Worm (Caenorhabditis elegans): ENCODE data around the gene gro-1.

The gro-1 gene

ce11 chrIII:5228839-5229238 lies 36.1 kb upstream of the gro-1 start:
- TF ChIP-seq lin-39 (tag; optimal IDR thresholded peaks at IDR 0.05) (no peak), elt-3 (tag; optimal IDR thresholded peaks at IDR 0.05) (no peak), peb-1 (tag; optimal IDR thresholded peaks at IDR 0.05) (no peak), blmp-1 (tag; optimal IDR thresholded peaks at IDR 0.05; ENCODE audit: insufficient read depth) (no peak), nhr-6 (tag; optimal IDR thresholded peaks at IDR 0.05) (no peak), alr-1 (tag; optimal IDR thresholded peaks at IDR 0.05) (no peak), mab-5 (tag; optimal IDR thresholded peaks at IDR 0.05) (no peak), snpc-4 (tag; optimal IDR thresholded peaks at IDR 0.05) (no peak), sem-4 (tag; optimal IDR thresholded peaks at IDR 0.05) (no peak)

DNA sequence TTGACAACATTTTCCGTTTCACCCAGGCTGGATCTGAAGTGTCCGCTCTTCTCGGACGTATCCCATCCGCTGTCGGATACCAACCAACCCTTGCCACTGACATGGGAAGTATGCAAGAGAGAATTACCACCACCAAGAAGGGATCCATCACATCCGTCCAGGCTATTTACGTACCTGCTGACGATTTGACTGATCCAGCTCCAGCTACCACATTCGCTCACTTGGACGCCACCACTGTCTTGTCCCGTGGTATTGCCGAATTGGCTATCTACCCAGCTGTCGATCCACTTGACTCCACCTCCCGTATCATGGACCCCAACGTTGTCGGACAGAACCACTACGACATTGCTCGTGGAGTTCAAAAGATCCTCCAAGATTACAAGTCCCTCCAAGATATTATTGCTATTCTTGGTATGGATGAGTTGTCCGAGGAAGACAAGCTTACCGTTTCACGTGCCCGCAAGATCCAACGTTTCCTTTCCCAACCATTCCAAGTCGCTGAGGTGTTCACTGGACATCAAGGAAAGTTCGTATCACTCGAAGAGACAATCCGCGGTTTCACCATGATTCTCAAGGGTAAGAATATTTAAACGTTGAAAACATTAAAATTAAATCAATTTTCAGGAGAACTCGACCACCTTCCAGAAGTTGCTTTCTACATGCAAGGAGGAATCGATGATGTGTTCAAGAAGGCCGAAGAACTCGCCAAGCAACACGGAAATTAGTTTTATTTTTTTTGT lies 35.2 kb upstream of the gro-1 start:
- TF ChIP-seq mbf-1 (tag; optimal IDR thresholded peaks at IDR 0.05) (no peak), nhr-23 (tag; optimal IDR thresholded peaks at IDR 0.05) (peak; percentile 35)

DNA sequence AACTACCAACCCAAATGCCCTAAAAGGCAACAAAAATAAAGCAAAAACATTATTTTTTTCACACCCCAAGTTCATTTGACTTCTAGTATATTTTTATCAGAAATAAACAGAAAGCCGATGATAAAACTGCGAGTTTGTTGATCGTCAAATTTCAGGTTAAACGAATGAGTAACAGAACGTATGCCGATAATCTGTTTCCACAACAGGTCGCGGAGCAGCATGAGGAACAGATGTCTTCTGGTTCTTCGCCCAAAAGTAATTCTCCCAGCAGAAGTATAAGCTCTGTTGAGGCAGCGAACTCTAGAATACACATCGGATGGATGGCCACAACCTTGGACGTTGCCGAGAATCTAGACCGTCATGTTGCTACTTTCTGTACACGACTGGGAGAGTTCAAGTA lies 34.5 kb upstream of the gro-1 start, which contains the start of gene prmt-5:
Gene prmt-5 (plus strand): TSS at position 141 of the 400 bp plus-strand sequence.
- TF ChIP-seq sma-3 (GFP tag; optimal IDR thresholded peaks at IDR 0.05), result peak; percentile 45
- no peak for TF ChIP-seq unc-39 (tag; optimal IDR thresholded peaks at IDR 0.05)
- TF ChIP-seq nhr-11 (tag; optimal IDR thresholded peaks at IDR 0.05), result no peak
- peak; percentile 24 for TF ChIP-seq Y55F3AM.14 (GFP tag; optimal IDR thresholded peaks at IDR 0.05)
- peak; percentile 8 for TF ChIP-seq F13H6.1 (tag; optimal IDR thresholded peaks at IDR 0.05)
- peak; percentile 46 for TF ChIP-seq nhr-21 (tag; optimal IDR thresholded peaks at IDR 0.05)
- TF ChIP-seq nhr-129 (tag; optimal IDR thresholded peaks at IDR 0.05), result peak; percentile 41
- no peak for TF ChIP-seq fos-1 (tag; optimal IDR thresholded peaks at IDR 0.05)
- no peak for TF ChIP-seq aly-2 (tag; optimal IDR thresholded peaks at IDR 0.05)
- peak; percentile 53 for TF ChIP-seq ztf-4 (tag; optimal IDR thresholded peaks at IDR 0.05)
- peak; percentile 34 for TF ChIP-seq lin-13 (GFP tag; optimal IDR thresholded peaks at IDR 0.05)
- no peak for TF ChIP-seq peb-1 (tag; optimal IDR thresholded peaks at IDR 0.05)
- no peak for TF ChIP-seq lsy-2 (tag; optimal IDR thresholded peaks at IDR 0.05)
- peak; percentile 65 for TF ChIP-seq ama-1 (optimal IDR thresholded peaks at IDR 0.05)

DNA sequence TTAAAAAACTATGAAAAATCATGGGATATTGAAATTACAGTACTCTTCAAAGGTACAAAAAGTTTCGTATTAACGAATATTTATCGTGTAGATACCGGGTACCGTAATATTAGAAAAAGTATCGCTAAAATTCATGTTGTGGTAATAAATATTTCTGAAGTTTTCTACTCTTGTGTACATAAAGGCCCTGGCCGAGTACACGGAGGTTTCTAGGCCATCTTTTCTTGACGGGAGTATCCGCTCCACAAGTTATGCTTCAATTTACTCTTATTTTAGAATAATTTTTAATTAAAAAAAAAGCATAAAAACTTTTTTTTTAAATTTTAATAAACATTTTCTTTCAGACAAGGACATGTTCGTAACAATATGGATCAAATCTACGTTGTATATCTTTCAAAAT lies 31.8 kb upstream of the gro-1 start:
- TF ChIP-seq egl-27 (tag; optimal IDR thresholded peaks at IDR 0.05) (no peak), lin-39 (tag; optimal IDR thresholded peaks at IDR 0.05) (no peak), mbf-1 (tag; optimal IDR thresholded peaks at IDR 0.05) (no peak), ama-1 (optimal IDR thresholded peaks at IDR 0.05) (no peak), ztf-4 (tag; optimal IDR thresholded peaks at IDR 0.05) (no peak), skn-1 (tag; optimal IDR thresholded peaks at IDR 0.05) (no peak), sem-4 (tag; optimal IDR thresholded peaks at IDR 0.05) (no peak), nhr-11 (tag; optimal IDR thresholded peaks at IDR 0.05) (no peak), mab-5 (tag; optimal IDR thresholded peaks at IDR 0.05) (no peak), sma-9 (GFP tag; optimal IDR thresholded peaks at IDR 0.05) (no peak), sma-9 (tag; optimal IDR thresholded peaks at IDR 0.05) (no peak), ceh-82 (tag; optimal IDR thresholded peaks at IDR 0.05) (no peak), alr-1 (tag; optimal IDR thresholded peaks at IDR 0.05) (no peak), nhr-10 (tag; optimal IDR thresholded peaks at IDR 0.05) (no peak), ceh-16 (tag; optimal IDR thresholded peaks at IDR 0.05) (no peak), R02D3.7 (tag; optimal IDR thresholded peaks at IDR 0.05) (no peak), mdl-1 (tag; optimal IDR thresholded peaks at IDR 0.05) (no peak), unc-55 (GFP tag; optimal IDR thresholded peaks at IDR 0.05) (no peak), nhr-129 (tag; optimal IDR thresholded peaks at IDR 0.05) (no peak), peb-1 (tag; optimal IDR thresholded peaks at IDR 0.05) (no peak)

DNA sequence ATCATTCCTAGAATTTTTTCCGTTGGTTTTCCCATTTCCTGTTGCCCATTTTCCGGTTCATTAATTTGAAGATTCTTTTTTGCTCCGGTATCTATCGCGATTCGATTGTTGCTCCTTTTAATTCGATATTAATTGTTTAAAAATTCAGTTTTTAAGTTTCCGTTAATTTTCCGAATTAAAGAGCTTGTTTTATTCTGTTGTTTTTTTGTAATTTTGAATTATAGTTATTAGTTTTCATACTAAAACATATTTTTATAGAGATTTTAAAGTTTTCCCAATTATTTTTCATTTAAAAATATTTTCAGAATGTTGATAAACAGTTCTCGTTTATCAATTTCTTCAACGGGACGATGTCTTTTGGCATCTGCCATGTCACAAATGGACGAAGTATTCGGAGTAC lies 30.6 kb upstream of the gro-1 start, which contains the start of gene mrps-26:
Gene mrps-26 (plus strand): TSS at position 301 of the 400 bp plus-strand sequence.
- TF ChIP-seq alr-1 (tag; optimal IDR thresholded peaks at IDR 0.05), result no peak
- no peak for TF ChIP-seq sem-4 (tag; optimal IDR thresholded peaks at IDR 0.05)
- TF ChIP-seq egl-27 (tag; optimal IDR thresholded peaks at IDR 0.05), result no peak
- TF ChIP-seq nhr-10 (tag; optimal IDR thresholded peaks at IDR 0.05), result no peak
- no peak for TF ChIP-seq nhr-77 (tag; optimal IDR thresholded peaks at IDR 0.05)
- TF ChIP-seq lin-11 (tag; optimal IDR thresholded peaks at IDR 0.05), result no peak
- TF ChIP-seq ama-1 (optimal IDR thresholded peaks at IDR 0.05), result no peak
- no peak for TF ChIP-seq mab-5 (tag; optimal IDR thresholded peaks at IDR 0.05)
- no peak for TF ChIP-seq nhr-11 (tag; optimal IDR thresholded peaks at IDR 0.05)
- TF ChIP-seq skn-1 (tag; optimal IDR thresholded peaks at IDR 0.05), result no peak
- no peak for TF ChIP-seq nhr-6 (tag; optimal IDR thresholded peaks at IDR 0.05)
- TF ChIP-seq peb-1 (tag; optimal IDR thresholded peaks at IDR 0.05), result no peak
- no peak for TF ChIP-seq ztf-4 (tag; optimal IDR thresholded peaks at IDR 0.05)
- TF ChIP-seq Y55F3AM.14 (GFP tag; optimal IDR thresholded peaks at IDR 0.05), result no peak
- no peak for TF ChIP-seq elt-3 (tag; optimal IDR thresholded peaks at IDR 0.05)

Data from whole organism, L2 larva.